Fruit fly (Drosophila melanogaster) whole organism, embryonic: Measurements from ENCODE around the gene Ptp69D.
A peak's percentile ranks its signal among the peaks of the same experiment; 100 is the strongest.

ENCODE experiments used
- Ada2b ChIP-seq: fragments of 200-800 bp; sonication (Bioruptor generic); IDR thresholded peaks from 2 replicates; pipeline ENCODE4 v1.3.6; 2022; ENCODE audit warnings: missing biosample characterization, missing genetic modification characterization
- BEAF-32 ChIP-seq: fragments of 200-800 bp; sonication (Bioruptor generic); optimal IDR thresholded peaks from 3 replicates; lab custom pipeline; 2017; ENCODE audit warnings: missing biosample characterization, missing genetic modification characterization, mild to moderate bottlenecking, moderate library complexity, missing genetic modification reagents
- Blimp-1 ChIP-seq: fragments of 200-800 bp; sonication (Bioruptor generic); optimal IDR thresholded peaks from 3 replicates; lab custom pipeline; 2018; ENCODE audit warnings: missing biosample characterization, missing genetic modification characterization, mild to moderate bottlenecking, moderate library complexity, missing genetic modification reagents
- CG10366 ChIP-seq: fragments of 200-800 bp; sonication (Bioruptor generic); IDR thresholded peaks from 2 replicates; pipeline ENCODE4 v1.3.6; 2022; ENCODE audit warnings: missing biosample characterization, missing genetic modification characterization
- CG11085 ChIP-seq: fragments of 200-800 bp; sonication (Bioruptor generic); IDR thresholded peaks from 2 replicates; pipeline ENCODE4 v1.3.6; 2022; ENCODE audit warnings: missing biosample characterization, missing genetic modification characterization
- CG11723 ChIP-seq: fragments of 200-800 bp; sonication (Bioruptor generic); optimal IDR thresholded peaks from 2 replicates; lab custom pipeline; 2017; ENCODE audit warnings: missing biosample characterization, mild to moderate bottlenecking, missing genetic modification characterization
- CG12236 ChIP-seq: fragments of 200-800 bp; sonication (Bioruptor generic); optimal IDR thresholded peaks from 2 replicates; lab custom pipeline; 2016; ENCODE audit warnings: missing biosample characterization, missing genetic modification characterization
- CG12744 ChIP-seq: fragments of 200-800 bp; sonication (Bioruptor generic); optimal IDR thresholded peaks from 2 replicates; lab custom pipeline; 2016; ENCODE audit warnings: missing biosample characterization, missing genetic modification characterization
- CG13123 ChIP-seq: fragments of 200-800 bp; sonication (Bioruptor generic); optimal IDR thresholded peaks from 2 replicates; lab custom pipeline; 2016; ENCODE audit warnings: missing biosample characterization, missing genetic modification characterization
- CG13296 ChIP-seq: fragments of 200-800 bp; sonication (Bioruptor generic); optimal IDR thresholded peaks from 3 replicates; lab custom pipeline; 2018; ENCODE audit warnings: missing biosample characterization, mild to moderate bottlenecking, missing genetic modification characterization
- CG13624 ChIP-seq: fragments of 200-800 bp; sonication (Bioruptor generic); optimal IDR thresholded peaks from 2 replicates; lab custom pipeline; 2016; ENCODE audit warnings: missing biosample characterization, missing genetic modification characterization
- CG14050 ChIP-seq: fragments of 200-800 bp; sonication (Bioruptor generic); IDR thresholded peaks from 3 replicates; pipeline ENCODE4 v1.3.6; 2022; ENCODE audit warnings: missing biosample characterization, missing genetic modification characterization
- CG14860 ChIP-seq: fragments of 200-800 bp; sonication (Bioruptor generic); IDR thresholded peaks from 3 replicates; pipeline ENCODE4 v1.3.6; 2022; ENCODE audit warnings: missing biosample characterization, missing genetic modification characterization; ENCODE audit not compliant: partially characterized antibody
- CG17612 ChIP-seq: fragments of 200-800 bp; sonication (Bioruptor generic); IDR thresholded peaks from 2 replicates; pipeline ENCODE4 v1.3.6; 2022; ENCODE audit warnings: missing biosample characterization, missing genetic modification characterization
- CG2129 ChIP-seq: fragments of 200-800 bp; sonication (Bioruptor generic); IDR thresholded peaks from 2 replicates; pipeline ENCODE4 v1.3.6; 2022; ENCODE audit warnings: missing biosample characterization, missing genetic modification characterization; ENCODE audit not compliant: partially characterized antibody
- CG2199 ChIP-seq: fragments of 200-800 bp; sonication (Bioruptor generic); IDR thresholded peaks from 3 replicates; pipeline ENCODE4 v1.3.6; 2022; ENCODE audit warnings: missing biosample characterization, missing genetic modification characterization
- CG33213 ChIP-seq: fragments of 200-800 bp; sonication (Bioruptor generic); optimal IDR thresholded peaks from 3 replicates; lab custom pipeline; 2016; ENCODE audit warnings: missing biosample characterization, missing genetic modification characterization
- CG7987 ChIP-seq: fragments of 200-800 bp; sonication (Bioruptor generic); optimal IDR thresholded peaks from 2 replicates; lab custom pipeline; 2018; ENCODE audit warnings: missing biosample characterization, mild to moderate bottlenecking, missing genetic modification characterization, moderate library complexity
- CkIIα-i1 ChIP-seq: fragments of 200-800 bp; sonication (Bioruptor generic); IDR thresholded peaks from 2 replicates; pipeline ENCODE4 v1.3.6; 2022; ENCODE audit warnings: missing biosample characterization, missing genetic modification characterization
- CoRest ChIP-seq: fragments of 200-800 bp; sonication (Bioruptor generic); optimal IDR thresholded peaks from 3 replicates; lab custom pipeline; 2018; ENCODE audit warnings: missing biosample characterization, mild to moderate bottlenecking, missing genetic modification characterization, moderate library complexity
- D19B ChIP-seq: fragments of 200-800 bp; sonication (Bioruptor generic); optimal IDR thresholded peaks from 2 replicates; lab custom pipeline; 2017; ENCODE audit warnings: missing biosample characterization, mild to moderate bottlenecking, missing genetic modification characterization
- Dad ChIP-seq: fragments of 200-800 bp; sonication (Bioruptor generic); optimal IDR thresholded peaks from 3 replicates; lab custom pipeline; 2016; ENCODE audit warnings: missing biosample characterization, missing genetic modification characterization
- Deaf1 ChIP-seq: fragments of 200-800 bp; optimal IDR thresholded peaks from 3 replicates; lab custom pipeline; 2019; ENCODE audit warnings: missing biosample characterization, mild to moderate bottlenecking, missing genetic modification characterization, moderate library complexity
- E2f1 ChIP-seq: fragments of 200-800 bp; sonication (Bioruptor generic); IDR thresholded peaks from 2 replicates; pipeline ENCODE4 v1.3.6; 2022; ENCODE audit warnings: missing biosample characterization, missing genetic modification characterization
- Eip74EF ChIP-seq, 2 experiments: fragments of 200-800 bp in 1 of 2; fragments of >200 bp in 1 of 2; sonication (Bioruptor generic) in 1 of 2; optimal IDR thresholded peaks; 2 replicates each; lab custom pipeline; 2017 to 2019; ENCODE audit warnings: missing biosample characterization in 2 of 2, missing genetic modification characterization in 2 of 2, mild to moderate bottlenecking in 1 of 2, moderate library complexity in 1 of 2
- Elba2 ChIP-seq: fragments of 200-800 bp; sonication (Bioruptor generic); optimal IDR thresholded peaks from 3 replicates; lab custom pipeline; 2016; ENCODE audit warnings: missing biosample characterization, missing genetic modification characterization
- Fer2 ChIP-seq: fragments of 200-800 bp; sonication (Bioruptor generic); optimal IDR thresholded peaks from 2 replicates; lab custom pipeline; 2018; ENCODE audit warnings: missing biosample characterization, mild to moderate bottlenecking, missing genetic modification characterization, moderate library complexity
- HLH54F ChIP-seq: fragments of 200-800 bp; sonication (Bioruptor generic); optimal IDR thresholded peaks from 3 replicates; lab custom pipeline; 2016; ENCODE audit warnings: missing biosample characterization, missing genetic modification characterization
- Hr39 ChIP-seq: fragments of >200 bp; optimal IDR thresholded peaks from 2 replicates; lab custom pipeline; 2017
- Lpt ChIP-seq: fragments of >200 bp; optimal IDR thresholded peaks from 2 replicates; lab custom pipeline; 2018; ENCODE audit warnings: missing biosample characterization, missing genetic modification characterization
- MBD-R2 ChIP-seq: fragments of 200-800 bp; sonication (Bioruptor generic); IDR thresholded peaks from 2 replicates; pipeline ENCODE4 v1.3.6; 2022; ENCODE audit warnings: missing biosample characterization, missing genetic modification characterization
- Mad ChIP-seq: fragments of 200-800 bp; sonication (Bioruptor generic); optimal IDR thresholded peaks from 2 replicates; lab custom pipeline; 2016; ENCODE audit warnings: missing biosample characterization, missing genetic modification characterization
- Mrtf ChIP-seq: fragments of 200-800 bp; sonication (Bioruptor generic); IDR thresholded peaks from 3 replicates; pipeline ENCODE4 v1.3.6; 2022; ENCODE audit warnings: missing biosample characterization, missing genetic modification characterization
- NfI ChIP-seq: fragments of 200-800 bp; sonication (Bioruptor generic); optimal IDR thresholded peaks from 3 replicates; lab custom pipeline; 2018; ENCODE audit warnings: missing biosample characterization, mild to moderate bottlenecking, missing genetic modification characterization, moderate library complexity
- PHDP ChIP-seq: fragments of 200-800 bp; sonication (Bioruptor generic); optimal IDR thresholded peaks from 3 replicates; lab custom pipeline; 2018; ENCODE audit warnings: missing biosample characterization, mild to moderate bottlenecking, missing genetic modification characterization, moderate library complexity
- Scr ChIP-seq: fragments of 200-800 bp; sonication (Bioruptor generic); IDR thresholded peaks from 2 replicates; pipeline ENCODE4 v1.3.6; 2022; ENCODE audit warnings: missing biosample characterization, missing genetic modification characterization; ENCODE audit not compliant: partially characterized antibody
- TFAM ChIP-seq: fragments of 200-800 bp; sonication (Bioruptor generic); optimal IDR thresholded peaks from 2 replicates; lab custom pipeline; 2017; ENCODE audit warnings: missing biosample characterization, missing genetic modification characterization, inconsistent platforms
- Tbp ChIP-seq: fragments of >200 bp; optimal IDR thresholded peaks from 2 replicates; lab custom pipeline; 2018; ENCODE audit warnings: missing biosample characterization, missing genetic modification characterization
- disco-r ChIP-seq: fragments of 200-800 bp; sonication (Bioruptor generic); optimal IDR thresholded peaks from 2 replicates; lab custom pipeline; 2016; ENCODE audit warnings: missing biosample characterization, missing genetic modification characterization
- dpn ChIP-seq, 2 experiments: fragments of 200-800 bp; sonication (Bioruptor generic); optimal IDR thresholded peaks; 3 replicates each; lab custom pipeline; 2016; ENCODE audit warnings: missing biosample characterization in 2 of 2, missing genetic modification characterization in 2 of 2
- gsb ChIP-seq: fragments of 200-800 bp; sonication (Bioruptor generic); IDR thresholded peaks from 2 replicates; pipeline ENCODE4 v1.3.6; 2022; ENCODE audit warnings: missing biosample characterization, missing genetic modification characterization
- gsb-n ChIP-seq: fragments of 200-800 bp; sonication (Bioruptor generic); optimal IDR thresholded peaks from 3 replicates; lab custom pipeline; 2018; ENCODE audit warnings: missing biosample characterization, mild to moderate bottlenecking, missing genetic modification characterization
- hth ChIP-seq: fragments of >200 bp; optimal IDR thresholded peaks from 2 replicates; lab custom pipeline; 2017; ENCODE audit warnings: inconsistent platforms
- ind ChIP-seq: fragments of 200-800 bp; sonication (Bioruptor generic); optimal IDR thresholded peaks from 3 replicates; lab custom pipeline; 2016; ENCODE audit warnings: missing biosample characterization, missing genetic modification characterization
- insv ChIP-seq, 2 experiments: fragments of 200-800 bp; sonication (Bioruptor generic); optimal IDR thresholded peaks; 3 replicates each; lab custom pipeline; 2016 to 2018; ENCODE audit warnings: missing biosample characterization in 2 of 2, missing genetic modification characterization in 2 of 2
- lab ChIP-seq: fragments of 200-800 bp; sonication (Bioruptor generic); optimal IDR thresholded peaks from 3 replicates; lab custom pipeline; 2017; ENCODE audit warnings: missing biosample characterization, missing genetic modification characterization, mild to moderate bottlenecking, moderate library complexity, missing genetic modification reagents
- lilli ChIP-seq: fragments of 200-800 bp; sonication (Bioruptor generic); optimal IDR thresholded peaks from 3 replicates; lab custom pipeline; 2016; ENCODE audit warnings: missing biosample characterization, missing genetic modification characterization
- otp ChIP-seq: fragments of 200-800 bp; sonication (Bioruptor generic); IDR thresholded peaks from 3 replicates; pipeline ENCODE4, ENCODE4 v1.3.6; 2022; ENCODE audit warnings: missing biosample characterization, missing genetic modification characterization
- sens-2 ChIP-seq: fragments of 200-800 bp; sonication (Bioruptor generic); IDR thresholded peaks from 2 replicates; pipeline ENCODE4 v1.3.6; 2022; ENCODE audit warnings: missing biosample characterization, missing genetic modification characterization
- stc ChIP-seq: fragments of 200-800 bp; sonication (Bioruptor generic); IDR thresholded peaks from 2 replicates; pipeline ENCODE4 v1.3.6; 2022; ENCODE audit warnings: missing biosample characterization, missing genetic modification characterization
- tup ChIP-seq: fragments of 200-800 bp; sonication (Bioruptor generic); optimal IDR thresholded peaks from 2 replicates; lab custom pipeline; 2016; ENCODE audit warnings: missing biosample characterization, mild to moderate bottlenecking, missing genetic modification characterization, moderate library complexity
- zfh1 ChIP-seq: fragments of 200-800 bp; sonication (Bioruptor generic); IDR thresholded peaks from 3 replicates; pipeline ENCODE4 v1.3.6; 2022; ENCODE audit warnings: missing biosample characterization, missing genetic modification characterization

The Ptp69D gene

DNA sequence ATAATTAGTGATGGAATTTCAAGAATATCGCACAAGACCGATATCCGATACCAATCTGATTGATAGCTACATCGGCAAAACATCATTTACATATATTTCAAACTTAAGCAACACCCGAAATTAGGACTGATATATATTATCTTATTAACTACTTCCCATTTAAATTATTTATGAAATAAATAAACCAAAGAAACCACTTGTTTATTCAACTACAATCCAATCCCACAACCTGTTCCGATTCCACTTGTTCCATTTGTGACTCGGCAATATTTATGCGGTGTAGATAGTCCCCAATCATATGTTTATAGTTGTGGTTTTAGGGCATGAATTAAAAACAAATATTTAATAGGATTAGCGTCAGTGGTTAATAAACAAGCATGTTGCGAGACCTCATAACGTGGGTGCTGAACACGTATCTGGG lies 20.0 kb downstream of the Ptp69D start, which contains the start of the genes CG10973 and Vps13D (continued):
- no peak for TF ChIP-seq Dad (GFP tag; lab: Kevin White, UChicago)
- no peak; the same call in 1 of the 2 replicates for TF ChIP-seq CG10366 (GFP tag; lab: Robert Waterston, UW)
- peak in 1 of 2 experiments; percentile 26 for TF ChIP-seq dpn (GFP tag; optimal IDR thresholded peaks at IDR 0.05; lab: Kevin White, UChicago)
- TF ChIP-seq CG14050 (GFP tag; lab: Robert Waterston, UW) = no peak
- 0 out of 3 replicates have a peak, but pooled peaks have one; percentile 15 for TF ChIP-seq zfh1 (GFP tag; lab: Robert Waterston, UW)
- peak; percentile 27 for TF ChIP-seq CG13624
- no peak for TF ChIP-seq Lpt
- peak; percentile 83 for TF ChIP-seq CG14860 (GFP tag; lab: Robert Waterston, UW)
- no peak for TF ChIP-seq CG11723 (GFP tag; lab: Kevin White, UChicago)
- peak; percentile 92 for TF ChIP-seq Scr (GFP tag; lab: Robert Waterston, UW)
- TF ChIP-seq insv (GFP tag; optimal IDR thresholded peaks at IDR 0.05; lab: Kevin White, UChicago) = peak in 1 of 2 experiments; percentile 64
- no peak for TF ChIP-seq CG17612 (GFP tag; lab: Robert Waterston, UW)
- no peak for TF ChIP-seq Hr39
- peak; percentile 73 for TF ChIP-seq MBD-R2
- no peak for TF ChIP-seq CG2199 (GFP tag; lab: Robert Waterston, UW)
- no peak for TF ChIP-seq disco-r (GFP tag; lab: Kevin White, UChicago)
- no peak for TF ChIP-seq hth (lab: Kevin White, UChicago)
- peak; percentile 5 for TF ChIP-seq Elba2
- peak; percentile 42; the same call in 1 of the 2 replicates for TF ChIP-seq stc (GFP tag; lab: Robert Waterston, UW)
- no peak for TF ChIP-seq lilli
- TF ChIP-seq BEAF-32 = peak; percentile 94
- no peak for TF ChIP-seq Fer2 (tag; lab: Kevin White, UChicago)
- no peak for TF ChIP-seq ind (GFP tag; lab: Kevin White, UChicago)
- peak; percentile 91 for TF ChIP-seq CG7987 (GFP tag; lab: Kevin White, UChicago)
- TF ChIP-seq gsb (GFP tag; lab: Robert Waterston, UW) = no peak
- no peak for TF ChIP-seq PHDP (tag; lab: Kevin White, UChicago)
- no peak for TF ChIP-seq Mrtf
- TF ChIP-seq otp (GFP tag; lab: Robert Waterston, UW) = no peak
- no peak for TF ChIP-seq CG11085
- TF ChIP-seq Eip74EF (GFP tag; optimal IDR thresholded peaks at IDR 0.05; lab: Kevin White, UChicago) = no peak
- no peak for TF ChIP-seq CkIIα-i1 (GFP tag; lab: Robert Waterston, UW)
- TF ChIP-seq Ada2b (GFP tag; lab: Robert Waterston, UW) = no peak; the same call in 1 of the 2 replicates
- TF ChIP-seq CG13123 (GFP tag; lab: Kevin White, UChicago) = peak; percentile 20
- TF ChIP-seq Mad (GFP tag; lab: Kevin White, UChicago) = peak; percentile 28
- TF ChIP-seq CG12236 (GFP tag; lab: Kevin White, UChicago) = peak; percentile 49
- no peak for TF ChIP-seq CoRest (tag; lab: Kevin White, UChicago)
- no peak for TF ChIP-seq Tbp
- TF ChIP-seq CG2129 (GFP tag; lab: Robert Waterston, UW) = peak; percentile 83
- TF ChIP-seq E2f1 (GFP tag; lab: Robert Waterston, UW) = no peak
- no peak for TF ChIP-seq NfI
- no peak for TF ChIP-seq D19B (GFP tag; lab: Kevin White, UChicago)
- TF ChIP-seq CG13296 (GFP tag; lab: Kevin White, UChicago) = no peak
- TF ChIP-seq gsb-n (tag; lab: Kevin White, UChicago) = no peak
- peak; percentile 27 for TF ChIP-seq TFAM
- TF ChIP-seq CG33213 (GFP tag; lab: Kevin White, UChicago) = peak; percentile 71
- TF ChIP-seq sens-2 (GFP tag; lab: Robert Waterston, UW) = no peak
- TF ChIP-seq CG12744 (GFP tag; lab: Kevin White, UChicago) = no peak
- TF ChIP-seq HLH54F (GFP tag; lab: Kevin White, UChicago) = peak; percentile 25
- TF ChIP-seq lab = no peak
- TF ChIP-seq tup (GFP tag; lab: Kevin White, UChicago) = no peak
- no peak for TF ChIP-seq Blimp-1 (GFP tag; lab: Kevin White, UChicago)
- TF ChIP-seq Deaf1 (tag; lab: Kevin White, UChicago) = no peak
